Fruit fly (Drosophila melanogaster): Measurements from ENCODE around the gene Uqcc1.

DNA sequence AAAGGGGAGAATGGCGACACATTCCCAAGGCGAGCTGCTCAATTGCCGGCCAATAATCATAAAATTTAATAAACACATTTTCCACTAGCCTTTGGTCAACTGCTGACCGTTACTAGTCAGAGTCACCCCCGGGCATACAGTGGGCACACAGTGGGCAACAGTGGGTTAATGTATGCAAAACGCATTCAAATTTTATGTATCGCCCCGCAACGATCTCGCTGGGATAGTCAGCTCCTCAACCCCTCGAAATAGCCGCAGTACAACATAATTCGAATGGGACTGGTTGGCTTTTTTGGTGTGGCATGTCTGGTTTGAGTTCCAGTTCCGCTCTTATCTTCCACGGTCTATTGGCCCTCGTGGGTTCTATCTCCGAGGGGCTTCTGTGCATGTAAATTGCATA is 38.7 kb downstream of the Uqcc1 start:
- TF ChIP-seq Eip93F (GFP tag; optimal IDR thresholded peaks at IDR 0.05) = no peak
- TF ChIP-seq CG10631 (GFP tag; optimal IDR thresholded peaks at IDR 0.05) = no peak
